Fruit fly (Drosophila melanogaster) whole organism, embryonic: Measurements from ENCODE around the gene fru.

Source experiments
- Bdp1 ChIP-seq: fragments of 200-800 bp; sonication (Bioruptor generic); optimal IDR thresholded peaks from 3 replicates; lab custom pipeline; 2016; ENCODE audit warnings: missing biosample characterization, missing genetic modification characterization
- CG1603 ChIP-seq: fragments of 200-800 bp; sonication (Bioruptor generic); optimal IDR thresholded peaks from 2 replicates; lab custom pipeline; 2019; ENCODE audit warnings: missing biosample characterization, mild to moderate bottlenecking, missing genetic modification characterization, moderate library complexity
- CG18011 ChIP-seq: fragments of 200-800 bp; sonication (Bioruptor generic); optimal IDR thresholded peaks from 2 replicates; lab custom pipeline; 2017; ENCODE audit warnings: missing biosample characterization, missing genetic modification characterization, mild to moderate bottlenecking, moderate library complexity, missing genotype
- Hr39 ChIP-seq: fragments of >200 bp; optimal IDR thresholded peaks from 2 replicates; lab custom pipeline; 2017
- YL-1 ChIP-seq: fragments of 200-800 bp; sonication (Bioruptor generic); optimal IDR thresholded peaks from 3 replicates; lab custom pipeline; 2017; ENCODE audit warnings: missing biosample characterization, mild to moderate bottlenecking, missing genetic modification characterization
- dimm ChIP-seq: fragments of 200-800 bp; sonication (Bioruptor generic); IDR thresholded peaks from 2 replicates; pipeline ENCODE4 v1.3.6; 2022; ENCODE audit warnings: missing biosample characterization, missing genetic modification characterization
- gt ChIP-seq: fragments of 200-800 bp; sonication (Bioruptor generic); IDR thresholded peaks from 2 replicates; pipeline ENCODE4 v1.3.6; 2022; ENCODE audit warnings: missing biosample characterization, missing genetic modification characterization
- jing ChIP-seq: fragments of 200-800 bp; sonication (Bioruptor generic); optimal IDR thresholded peaks from 2 replicates; lab custom pipeline; 2018; ENCODE audit warnings: missing biosample characterization, mild to moderate bottlenecking, missing genetic modification characterization
- lola ChIP-seq, 3 experiments: fragments of >200 bp in 2 of 3; fragments of 200-800 bp in 1 of 3; sonication (Bioruptor generic) in 1 of 3; optimal IDR thresholded peaks; 2 replicates each; lab custom pipeline; 2017 to 2019; ENCODE audit warnings: missing biosample characterization in 3 of 3, missing genetic modification characterization in 3 of 3, mild to moderate bottlenecking in 1 of 3, moderate library complexity in 1 of 3
- vfl ChIP-seq: fragments of 200-800 bp; sonication (Bioruptor generic); optimal IDR thresholded peaks from 2 replicates; lab custom pipeline; 2016; ENCODE audit warnings: missing biosample characterization, missing genetic modification characterization

- TF ChIP-seq Hr39 (lab: Kevin White, UChicago): no peak
- no peak for TF ChIP-seq jing (GFP tag; lab: Kevin White, UChicago)
- no peak for TF ChIP-seq dimm (GFP tag; lab: Robert Waterston, UW)
- TF ChIP-seq YL-1 (GFP tag; lab: Kevin White, UChicago): no peak
- no peak for TF ChIP-seq vfl
- TF ChIP-seq CG1603: no peak
- TF ChIP-seq CG18011 (GFP tag; lab: Kevin White, UChicago): no peak
- TF ChIP-seq Bdp1: no peak
- no peak for TF ChIP-seq gt
- TF ChIP-seq lola (GFP tag; optimal IDR thresholded peaks at IDR 0.05; lab: Kevin White, UChicago): no peak
These were observed 60.1 kb downstream of the fru start for dm6 chr3R:18485271-18485670.
